Worm (Caenorhabditis elegans) whole organism, L3 larva: ENCODE results near the gene T05C7.9.

ENCODE experiments used
- R02D3.7 ChIP-seq: fragments of 150-350 bp; optimal IDR thresholded peaks from 2 replicates; lab custom pipeline; 2014; ENCODE audit warnings: missing biosample characterization, missing genetic modification characterization
- ZK546.5 ChIP-seq: sonication (generic microtip); optimal IDR thresholded peaks from 2 replicates; lab custom pipeline; 2017; ENCODE audit warnings: missing biosample characterization, missing genetic modification characterization
- ama-1 ChIP-seq: fragments of 150-350 bp; optimal IDR thresholded peaks from 2 replicates; lab custom pipeline; 2018
- ceh-16 ChIP-seq: sonication (generic microtip); optimal IDR thresholded peaks from 2 replicates; lab custom pipeline; 2017; ENCODE audit warnings: missing biosample characterization, missing genetic modification characterization
- ceh-82 ChIP-seq: fragments of 150-350 bp; optimal IDR thresholded peaks from 2 replicates; lab custom pipeline; 2014; ENCODE audit warnings: missing biosample characterization, missing genetic modification characterization
- ceh-9 ChIP-seq: sonication (generic microtip); optimal IDR thresholded peaks from 2 replicates; lab custom pipeline; 2018; ENCODE audit warnings: missing biosample characterization, missing genetic modification characterization
- daf-12 ChIP-seq: fragments of 150-350 bp; optimal IDR thresholded peaks from 2 replicates; lab custom pipeline; 2014; ENCODE audit warnings: missing biosample characterization, missing genetic modification reagents, missing genetic modification characterization
- egl-27 ChIP-seq: sonication (generic microtip); optimal IDR thresholded peaks from 4 replicates; lab custom pipeline; 2017; ENCODE audit warnings: missing biosample characterization, missing genetic modification reagents, missing genetic modification characterization
- elt-2 ChIP-seq: sonication (generic microtip); optimal IDR thresholded peaks from 2 replicates; lab custom pipeline; 2016; ENCODE audit warnings: missing genetic modification reagents, mild to moderate bottlenecking, missing genetic modification characterization, missing compliant biosample characterization
- elt-3 ChIP-seq, 3 experiments: fragments of 150-350 bp in 1 of 3; sonication (generic microtip) in 2 of 3; optimal IDR thresholded peaks; 2 replicates in 2 of 3; 4 replicates in 1 of 3; lab custom pipeline; 2014 to 2017; ENCODE audit warnings: missing biosample characterization in 3 of 3, missing genetic modification characterization in 3 of 3
- eor-1 ChIP-seq, 2 experiments: fragments of 150-350 bp; optimal IDR thresholded peaks; 2 replicates each; lab custom pipeline; 2014 to 2018; ENCODE audit warnings: missing biosample characterization in 2 of 2, missing genetic modification characterization in 2 of 2
- fkh-10 ChIP-seq: sonication (generic microtip); optimal IDR thresholded peaks from 2 replicates; lab custom pipeline; 2017; ENCODE audit warnings: missing biosample characterization, missing genetic modification reagents, missing genetic modification characterization
- fkh-2 ChIP-seq: fragments of 150-350 bp; optimal IDR thresholded peaks from 2 replicates; lab custom pipeline; 2014; ENCODE audit warnings: missing biosample characterization, missing genetic modification reagents, missing genetic modification characterization
- fos-1 ChIP-seq: fragments of 150-350 bp; optimal IDR thresholded peaks from 2 replicates; lab custom pipeline; 2014; ENCODE audit warnings: missing biosample characterization, missing genetic modification characterization
- hmg-11 ChIP-seq: sonication (generic microtip); optimal IDR thresholded peaks from 2 replicates; lab custom pipeline; 2016; ENCODE audit warnings: missing genetic modification characterization, missing compliant biosample characterization
- jun-1 ChIP-seq: fragments of 150-350 bp; optimal IDR thresholded peaks from 2 replicates; lab custom pipeline; 2014; ENCODE audit warnings: missing biosample characterization, missing genetic modification reagents, missing genetic modification characterization
- lin-15B ChIP-seq: fragments of 150-350 bp; optimal IDR thresholded peaks from 2 replicates; lab custom pipeline; 2014; ENCODE audit warnings: missing biosample characterization, missing genetic modification characterization
- lin-39 ChIP-seq: fragments of 150-350 bp; optimal IDR thresholded peaks from 2 replicates; lab custom pipeline; 2018; ENCODE audit warnings: missing biosample characterization, missing genetic modification reagents, missing genetic modification characterization
- lsy-12 ChIP-seq: sonication (generic microtip); optimal IDR thresholded peaks from 2 replicates; lab custom pipeline; 2016; ENCODE audit warnings: mild to moderate bottlenecking, missing genetic modification characterization, missing compliant biosample characterization
- mdl-1 ChIP-seq: fragments of 150-350 bp; optimal IDR thresholded peaks from 2 replicates; lab custom pipeline; 2014; ENCODE audit warnings: missing biosample characterization, missing genetic modification characterization
- mml-1 ChIP-seq: fragments of 150-350 bp; sonication (generic microtip); optimal IDR thresholded peaks from 3 replicates; lab custom pipeline; 2014; ENCODE audit warnings: missing biosample characterization, missing genetic modification characterization
- nfya-1 ChIP-seq: sonication (generic microtip); optimal IDR thresholded peaks from 2 replicates; lab custom pipeline; 2017; ENCODE audit warnings: missing genetic modification characterization, mild to moderate bottlenecking, missing compliant biosample characterization, antibody characterized with exemption, moderate library complexity; ENCODE audit not compliant: insufficient read depth
- nhr-11 ChIP-seq: fragments of 150-350 bp; optimal IDR thresholded peaks from 2 replicates; lab custom pipeline; 2014; ENCODE audit warnings: missing biosample characterization, missing genetic modification characterization
- nhr-12 ChIP-seq: fragments of 150-350 bp; optimal IDR thresholded peaks from 2 replicates; lab custom pipeline; 2014; ENCODE audit warnings: missing biosample characterization, missing genetic modification characterization
- nhr-23 ChIP-seq: fragments of 150-350 bp; optimal IDR thresholded peaks from 2 replicates; lab custom pipeline; 2014; ENCODE audit warnings: missing biosample characterization, missing genetic modification reagents, missing genetic modification characterization
- nhr-25 ChIP-seq: sonication (generic microtip); optimal IDR thresholded peaks from 2 replicates; lab custom pipeline; 2017; ENCODE audit warnings: missing biosample characterization, missing genetic modification characterization
- nhr-28 ChIP-seq: fragments of 150-350 bp; optimal IDR thresholded peaks from 2 replicates; lab custom pipeline; 2014; ENCODE audit warnings: missing biosample characterization, missing genetic modification characterization
- nhr-43 ChIP-seq: sonication (generic microtip); optimal IDR thresholded peaks from 2 replicates; lab custom pipeline; 2016; ENCODE audit warnings: mild to moderate bottlenecking, missing genetic modification characterization, missing compliant biosample characterization; ENCODE audit not compliant: poor library complexity, severe bottlenecking
- nhr-76 ChIP-seq: fragments of 150-350 bp; sonication (generic microtip); optimal IDR thresholded peaks from 5 replicates; lab custom pipeline; 2014; ENCODE audit warnings: missing biosample characterization, missing genetic modification characterization
- nhr-77 ChIP-seq: fragments of 150-350 bp; optimal IDR thresholded peaks from 2 replicates; lab custom pipeline; 2014; ENCODE audit warnings: missing biosample characterization, missing genetic modification characterization
- pha-4 ChIP-seq: fragments of 150-350 bp; optimal IDR thresholded peaks from 2 replicates; lab custom pipeline; 2014; ENCODE audit warnings: missing biosample characterization, missing genetic modification reagents, missing genetic modification characterization
- pqm-1 ChIP-seq: fragments of 150-350 bp; optimal IDR thresholded peaks from 2 replicates; lab custom pipeline; 2017; ENCODE audit warnings: missing biosample characterization, missing genetic modification characterization, inconsistent platforms
- skn-1 ChIP-seq: fragments of 150-350 bp; optimal IDR thresholded peaks from 2 replicates; lab custom pipeline; 2014; ENCODE audit warnings: missing biosample characterization, missing genetic modification characterization
- snpc-4 ChIP-seq: fragments of 150-350 bp; optimal IDR thresholded peaks from 2 replicates; lab custom pipeline; 2014; ENCODE audit warnings: missing biosample characterization, missing genetic modification characterization
- tbx-2 ChIP-seq: sonication (generic microtip); optimal IDR thresholded peaks from 2 replicates; lab custom pipeline; 2016; ENCODE audit warnings: mild to moderate bottlenecking, missing genetic modification characterization, missing compliant biosample characterization
- unc-39 ChIP-seq: sonication (generic microtip); optimal IDR thresholded peaks from 4 replicates; lab custom pipeline; 2017; ENCODE audit warnings: missing biosample characterization, missing genetic modification characterization
- unc-62 ChIP-seq: fragments of 150-350 bp; sonication (generic microtip); optimal IDR thresholded peaks from 4 replicates; lab custom pipeline; 2014; ENCODE audit warnings: missing biosample characterization, missing genetic modification reagents, missing genetic modification characterization
- ztf-11 ChIP-seq: fragments of 150-350 bp; optimal IDR thresholded peaks from 2 replicates; lab custom pipeline; 2014; ENCODE audit warnings: missing biosample characterization, missing genetic modification characterization
- ztf-4 ChIP-seq: fragments of 150-350 bp; optimal IDR thresholded peaks from 2 replicates; lab custom pipeline; 2014; ENCODE audit warnings: missing biosample characterization, missing genetic modification characterization

The T05C7.9 gene

ce11 chrIV:89991-90390 lies 10.9 kb downstream of the T05C7.9 start, which contains the start of gene scl-23:
scl-23 (minus strand) TSS chrIV:90091.
- TF ChIP-seq nhr-43 (tag; lab: Kevin White, UChicago): no peak
- no peak for TF ChIP-seq ceh-16
- no peak for TF ChIP-seq jun-1 (tag; lab: Kevin White, UChicago)
- TF ChIP-seq nhr-23 (tag; lab: Kevin White, UChicago): no peak

ce11 chrIV:91680-92079 lies 12.6 kb downstream of the T05C7.9 start, which contains the start of gene tpa-1:
tpa-1 (plus strand) TSS chrIV:91980.
- TF ChIP-seq ceh-16 (no peak), nfya-1 (tag; lab: Kevin White, UChicago) (no peak), lin-15B (tag; lab: Kevin White, UChicago) (no peak), fkh-2 (tag; lab: Kevin White, UChicago) (no peak), nhr-76 (tag; lab: Kevin White, UChicago) (no peak), daf-12 (tag; lab: Kevin White, UChicago) (no peak), elt-2 (tag; lab: Kevin White, UChicago) (no peak), unc-39 (tag; lab: Kevin White, UChicago) (no peak), nhr-25 (no peak)

- TF ChIP-seq fkh-10 (GFP tag; lab: Kevin White, UChicago): peak; percentile 44
- no peak for TF ChIP-seq skn-1 (tag; lab: Kevin White, UChicago)
These were observed 18.6 kb downstream of the T05C7.9 start for ce11 chrIV:97681-98080.

ce11 chrIV:102848-103247 lies 23.8 kb downstream of the T05C7.9 start:
- no peak for TF ChIP-seq snpc-4 (tag; lab: Kevin White, UChicago)
- TF ChIP-seq nhr-11 (tag; lab: Kevin White, UChicago): no peak
- TF ChIP-seq nhr-25: peak; percentile 96
- TF ChIP-seq hmg-11 (tag; lab: Kevin White, UChicago): no peak
- no peak for TF ChIP-seq skn-1 (tag; lab: Kevin White, UChicago)
- TF ChIP-seq lsy-12 (tag; lab: Kevin White, UChicago): no peak
- no peak for TF ChIP-seq ztf-11 (tag; lab: Kevin White, UChicago)
- TF ChIP-seq ama-1 (lab: Kevin White, UChicago): no peak
- TF ChIP-seq nhr-23 (tag; lab: Kevin White, UChicago): peak; percentile 62
- TF ChIP-seq unc-39 (tag; lab: Kevin White, UChicago): no peak
- TF ChIP-seq ceh-9 (tag; lab: Kevin White, UChicago): no peak
- TF ChIP-seq nhr-76 (tag; lab: Kevin White, UChicago): no peak
- TF ChIP-seq daf-12 (tag; lab: Kevin White, UChicago): no peak
- no peak for TF ChIP-seq tbx-2 (tag; lab: Kevin White, UChicago)
- TF ChIP-seq mml-1 (tag; lab: Kevin White, UChicago): no peak
- no peak for TF ChIP-seq fos-1 (tag; lab: Kevin White, UChicago)
- no peak for TF ChIP-seq pqm-1 (tag; lab: Kevin White, UChicago)
- no peak for TF ChIP-seq jun-1 (tag; lab: Kevin White, UChicago)
- TF ChIP-seq pha-4 (tag; lab: Kevin White, UChicago): no peak
- TF ChIP-seq eor-1 (tag; optimal IDR thresholded peaks at IDR 0.05; lab: Kevin White, UChicago): no peak
- no peak for TF ChIP-seq ZK546.5
- no peak for TF ChIP-seq ceh-82
- peak; percentile 3 for TF ChIP-seq nfya-1 (tag; lab: Kevin White, UChicago)
- no peak for TF ChIP-seq R02D3.7 (tag; lab: Kevin White, UChicago)
- no peak for TF ChIP-seq ceh-16
- no peak for TF ChIP-seq ztf-4 (tag; lab: Kevin White, UChicago)
- no peak for TF ChIP-seq egl-27 (tag; lab: Kevin White, UChicago)
- no peak for TF ChIP-seq lin-39
- peak; percentile 13 for TF ChIP-seq nhr-43 (tag; lab: Kevin White, UChicago)

DNA sequence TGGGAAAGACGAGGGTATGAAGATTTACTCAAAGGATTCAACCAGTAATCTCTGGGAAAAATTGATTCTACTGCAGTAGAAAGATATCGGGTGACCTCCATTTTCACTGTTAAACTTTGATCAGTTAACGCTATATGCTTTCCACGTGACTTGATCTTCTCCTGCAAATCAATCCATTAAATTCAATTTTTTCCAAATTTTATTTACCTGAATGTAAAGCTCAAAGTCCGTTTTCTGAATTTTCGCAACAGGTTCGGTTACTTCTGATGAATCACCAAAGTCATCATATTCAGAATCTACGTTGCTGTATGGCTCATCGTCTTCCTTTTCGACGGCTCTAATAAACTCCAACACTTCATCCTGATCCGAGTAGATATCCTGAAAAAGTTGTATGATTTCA lies 30.2 kb downstream of the T05C7.9 start, which contains the start of gene B0545.4:
TSS of gene B0545.4 (minus strand) at position 101 of the 400 bp plus-strand sequence.
- TF ChIP-seq nhr-12 (no peak), mml-1 (tag; lab: Kevin White, UChicago) (no peak), nhr-28 (tag; lab: Kevin White, UChicago) (no peak), R02D3.7 (tag; lab: Kevin White, UChicago) (no peak), ceh-82 (no peak), elt-2 (tag; lab: Kevin White, UChicago) (no peak), unc-39 (tag; lab: Kevin White, UChicago) (no peak), fos-1 (tag; lab: Kevin White, UChicago) (no peak), ztf-4 (tag; lab: Kevin White, UChicago) (no peak), egl-27 (tag; lab: Kevin White, UChicago) (no peak), nhr-77 (tag; lab: Kevin White, UChicago) (no peak), mdl-1 (tag; lab: Kevin White, UChicago) (no peak), ceh-16 (no peak), elt-3 (tag; optimal IDR thresholded peaks at IDR 0.05; lab: Kevin White, UChicago) (no peak), unc-62 (no peak), ZK546.5 (no peak)
- TF ChIP-seq, all 47 proteins: peak for 0
